Fruit fly (Drosophila melanogaster) whole organism, wandering third instar larva: Measurements from ENCODE around the gene t-cup.
A peak's percentile ranks its signal among the peaks of the same experiment; 100 is the strongest.

Source experiments
- Abd-B ChIP-seq: fragments of >200 bp; optimal IDR thresholded peaks from 2 replicates; lab custom pipeline; 2017; ENCODE audit warnings: missing biosample characterization, missing genetic modification characterization
- CG9705 ChIP-seq: fragments of 200-800 bp; sonication (Bioruptor generic); optimal IDR thresholded peaks from 2 replicates; lab custom pipeline; 2018; ENCODE audit warnings: missing biosample characterization, mild to moderate bottlenecking, missing genetic modification characterization
- CrebA ChIP-seq: fragments of 200-800 bp; sonication (Bioruptor generic); optimal IDR thresholded peaks from 2 replicates; lab custom pipeline; 2016; ENCODE audit warnings: missing biosample characterization, mild to moderate bottlenecking, missing genetic modification characterization, borderline replicate concordance
- Dfd ChIP-seq: fragments of >200 bp; optimal IDR thresholded peaks from 2 replicates; lab custom pipeline; 2017; ENCODE audit warnings: missing biosample characterization, missing genetic modification characterization
- Dif ChIP-seq: fragments of 200-275, 200-300 bp; sonication (Bioruptor generic); optimal IDR thresholded peaks from 2 replicates; lab custom pipeline; 2018; ENCODE audit warnings: missing biosample characterization, missing genetic modification characterization; ENCODE audit not compliant: partially characterized antibody
- GATAd ChIP-seq: sonication (Bioruptor generic); optimal IDR thresholded peaks from 2 replicates; lab custom pipeline; 2016; ENCODE audit warnings: missing biosample characterization, missing genetic modification characterization
- HLH106 ChIP-seq: fragments of 200-800 bp; optimal IDR thresholded peaks from 3 replicates; lab custom pipeline; 2019; ENCODE audit warnings: missing biosample characterization, mild to moderate bottlenecking, missing genetic modification characterization, moderate library complexity
- Hnf4 ChIP-seq: fragments of 200-800 bp; sonication (Bioruptor generic); optimal IDR thresholded peaks from 2 replicates; lab custom pipeline; 2016; ENCODE audit warnings: missing biosample characterization, mild to moderate bottlenecking, missing genetic modification characterization
- Hr78 ChIP-seq: fragments of >200 bp; optimal IDR thresholded peaks from 2 replicates; lab custom pipeline; 2017; ENCODE audit warnings: missing biosample characterization, missing genetic modification characterization
- Hr83 ChIP-seq: fragments of 200-300 bp; sonication (Bioruptor generic); optimal IDR thresholded peaks from 2 replicates; lab custom pipeline; 2016; ENCODE audit warnings: missing biosample characterization, mild to moderate bottlenecking, missing genetic modification characterization, moderate library complexity; ENCODE audit not compliant: poor library complexity, severe bottlenecking
- Jra ChIP-seq: sonication (Bioruptor generic); optimal IDR thresholded peaks from 2 replicates; lab custom pipeline; 2016; ENCODE audit warnings: missing biosample characterization, missing genetic modification characterization
- Mio ChIP-seq: sonication (Bioruptor generic); optimal IDR thresholded peaks from 2 replicates; lab custom pipeline; 2016; ENCODE audit warnings: missing biosample characterization, missing genetic modification characterization
- Myc ChIP-seq: fragments of >200 bp; optimal IDR thresholded peaks from 2 replicates; lab custom pipeline; 2017
- N ChIP-seq: fragments of >200 bp; optimal IDR thresholded peaks from 2 replicates; lab custom pipeline; 2018; ENCODE audit warnings: missing biosample characterization, missing external identifiers, missing genetic modification characterization
- OdsH ChIP-seq: fragments of 200-800 bp; sonication (Bioruptor generic); optimal IDR thresholded peaks from 2 replicates; lab custom pipeline; 2016; ENCODE audit warnings: missing biosample characterization, mild to moderate bottlenecking, missing genetic modification characterization
- Rel ChIP-seq, 2 experiments: fragments of 200-800 bp; sonication (Bioruptor generic) in 1 of 2; optimal IDR thresholded peaks; 2 replicates in 1 of 2; 3 replicates in 1 of 2; lab custom pipeline; 2016 to 2019; ENCODE audit warnings: mild to moderate bottlenecking in 2 of 2, missing biosample characterization in 2 of 2, missing genetic modification characterization in 2 of 2, moderate library complexity in 1 of 2
- Sp1 ChIP-seq: fragments of 200-800 bp; sonication (Bioruptor generic); optimal IDR thresholded peaks from 3 replicates; lab custom pipeline; 2019; ENCODE audit warnings: missing biosample characterization, mild to moderate bottlenecking, missing genetic modification characterization, moderate library complexity
- Vsx2 ChIP-seq: fragments of 200-300, 225-300 bp; sonication (Bioruptor generic); optimal IDR thresholded peaks from 2 replicates; lab custom pipeline; 2018; ENCODE audit warnings: missing biosample characterization, missing genetic modification characterization; ENCODE audit not compliant: partially characterized antibody
- br ChIP-seq: fragments of 200-800 bp; sonication (Bioruptor generic); optimal IDR thresholded peaks from 2 replicates; lab custom pipeline; 2016; ENCODE audit warnings: missing biosample characterization, missing genetic modification characterization
- dl ChIP-seq, 2 experiments: fragments of 175-275, 200-275 bp in 1 of 2; fragments of 200-275 bp in 1 of 2; sonication (Bioruptor generic); optimal IDR thresholded peaks; lab custom pipeline; 2018; ENCODE audit warnings: mild to moderate bottlenecking in 2 of 2, missing biosample characterization in 2 of 2, missing genetic modification characterization in 2 of 2, moderate library complexity in 2 of 2; ENCODE audit not compliant: partially characterized antibody in 2 of 2, insufficient read depth in 1 of 2
- dmrt93B ChIP-seq: fragments of 200-800 bp; sonication (Bioruptor generic); optimal IDR thresholded peaks from 2 replicates; lab custom pipeline; 2018; ENCODE audit warnings: missing biosample characterization, mild to moderate bottlenecking, missing genetic modification characterization
- dsf ChIP-seq: sonication (Bioruptor generic); optimal IDR thresholded peaks from 2 replicates; lab custom pipeline; 2016; ENCODE audit warnings: missing biosample characterization, missing genetic modification characterization, borderline replicate concordance
- foxo ChIP-seq, 2 experiments: fragments of 200-800 bp; sonication (Bioruptor generic); optimal IDR thresholded peaks; 2 replicates in 1 of 2; 3 replicates in 1 of 2; lab custom pipeline; 2016 to 2017; ENCODE audit warnings: missing biosample characterization in 2 of 2, missing genetic modification characterization in 2 of 2
- fru ChIP-seq: fragments of 200-800 bp; sonication (Bioruptor generic); optimal IDR thresholded peaks from 3 replicates; lab custom pipeline; 2016; ENCODE audit warnings: missing biosample characterization, mild to moderate bottlenecking, missing genetic modification characterization
- h ChIP-seq: fragments of 200-800 bp; sonication (Bioruptor generic); optimal IDR thresholded peaks from 3 replicates; lab custom pipeline; 2016; ENCODE audit warnings: missing biosample characterization, mild to moderate bottlenecking, missing genetic modification characterization
- jim ChIP-seq: fragments of 175-275, 200-325 bp; sonication (Bioruptor generic); optimal IDR thresholded peaks from 2 replicates; lab custom pipeline; 2016; ENCODE audit warnings: missing biosample characterization, mild to moderate bottlenecking, missing genetic modification characterization
- lola ChIP-seq: fragments of >200 bp; optimal IDR thresholded peaks from 2 replicates; lab custom pipeline; 2017; ENCODE audit warnings: missing biosample characterization, missing genetic modification characterization
- pan ChIP-seq: fragments of >200 bp; optimal IDR thresholded peaks from 2 replicates; lab custom pipeline; 2017
- psq ChIP-seq: fragments of 200-800 bp; sonication (Bioruptor generic); optimal IDR thresholded peaks from 3 replicates; lab custom pipeline; 2017; ENCODE audit warnings: missing biosample characterization, mild to moderate bottlenecking, missing genetic modification characterization, moderate library complexity
- rgr ChIP-seq: fragments of 200-800 bp; sonication (Bioruptor generic); optimal IDR thresholded peaks from 3 replicates; lab custom pipeline; 2016; ENCODE audit warnings: missing biosample characterization, mild to moderate bottlenecking, missing genetic modification characterization
- sage ChIP-seq: fragments of 200-800 bp; sonication (Bioruptor generic); optimal IDR thresholded peaks from 2 replicates; lab custom pipeline; 2016; ENCODE audit warnings: missing biosample characterization, mild to moderate bottlenecking, missing genetic modification characterization
- sv ChIP-seq: fragments of 200-800 bp; sonication (Bioruptor generic); optimal IDR thresholded peaks from 3 replicates; lab custom pipeline; 2016; ENCODE audit warnings: missing biosample characterization, missing genetic modification characterization
- tai ChIP-seq: sonication (Bioruptor generic); optimal IDR thresholded peaks from 2 replicates; lab custom pipeline; 2016; ENCODE audit warnings: missing biosample characterization, missing genetic modification characterization
- usp ChIP-seq: fragments of >200 bp; optimal IDR thresholded peaks from 2 replicates; lab custom pipeline; 2017; ENCODE audit warnings: missing biosample characterization, missing genetic modification characterization
- woc ChIP-seq: sonication (Bioruptor generic); optimal IDR thresholded peaks from 2 replicates; lab custom pipeline; 2016; ENCODE audit warnings: missing biosample characterization, mild to moderate bottlenecking, missing genetic modification characterization

The t-cup gene

dm6 chr2L:12512520-12512919 lies 15.4 kb upstream of the t-cup start:
- TF ChIP-seq Dif (GFP tag; lab: Kevin White, UChicago) (no peak), sage (GFP tag; lab: Kevin White, UChicago) (no peak), CrebA (no peak), usp (no peak), Hr78 (GFP tag; lab: Kevin White, UChicago) (no peak), dsf (no peak), fru (GFP tag; lab: Kevin White, UChicago) (no peak), pan (no peak), jim (GFP tag; lab: Kevin White, UChicago) (no peak), Myc (lab: Kevin White, UChicago) (no peak), h (no peak), br (GFP tag; lab: Kevin White, UChicago) (no peak)

dm6 chr2L:12509458-12509857 lies 12.3 kb upstream of the t-cup start:
- TF ChIP-seq Abd-B (GFP tag; lab: Kevin White, UChicago): no peak
- no peak for TF ChIP-seq usp
- TF ChIP-seq Mio (GFP tag; lab: Kevin White, UChicago): no peak
- TF ChIP-seq psq: no peak
- no peak for TF ChIP-seq lola (GFP tag; lab: Kevin White, UChicago)
- no peak for TF ChIP-seq Dfd (GFP tag; lab: Kevin White, UChicago)
- no peak for TF ChIP-seq N
- no peak for TF ChIP-seq foxo (GFP tag; optimal IDR thresholded peaks at IDR 0.05; lab: Kevin White, UChicago)
- TF ChIP-seq fru (GFP tag; lab: Kevin White, UChicago): no peak
- no peak for TF ChIP-seq h
- no peak for TF ChIP-seq sv (GFP tag; lab: Kevin White, UChicago)
- no peak for TF ChIP-seq Dif (GFP tag; lab: Kevin White, UChicago)
- TF ChIP-seq dl (GFP tag; optimal IDR thresholded peaks at IDR 0.05; lab: Kevin White, UChicago; ENCODE audit: insufficient read depth in 1 of 2, partially characterized antibody in 2 of 2): no peak
- no peak for TF ChIP-seq dsf
- no peak for TF ChIP-seq dmrt93B (GFP tag; lab: Kevin White, UChicago)

dm6 chr2L:12508678-12509077 lies 11.5 kb upstream of the t-cup start:
- TF ChIP-seq Hr78 (GFP tag; lab: Kevin White, UChicago): no peak
- TF ChIP-seq dmrt93B (GFP tag; lab: Kevin White, UChicago): no peak
- no peak for TF ChIP-seq foxo (GFP tag; optimal IDR thresholded peaks at IDR 0.05; lab: Kevin White, UChicago)
- TF ChIP-seq Sp1 (GFP tag; lab: Kevin White, UChicago): peak; percentile 33
- TF ChIP-seq usp: no peak

- no peak for TF ChIP-seq foxo (GFP tag; optimal IDR thresholded peaks at IDR 0.05; lab: Kevin White, UChicago)
- TF ChIP-seq CG9705: no peak
- TF ChIP-seq Rel (GFP tag; optimal IDR thresholded peaks at IDR 0.05; lab: Kevin White, UChicago): no peak
- TF ChIP-seq Rel (tag; optimal IDR thresholded peaks at IDR 0.05; lab: Kevin White, UChicago): no peak
- no peak for TF ChIP-seq GATAd (GFP tag; lab: Kevin White, UChicago)
- no peak for TF ChIP-seq Sp1 (GFP tag; lab: Kevin White, UChicago)
- TF ChIP-seq dsf: no peak
- peak; percentile 36 for TF ChIP-seq OdsH (GFP tag; lab: Kevin White, UChicago)
- no peak for TF ChIP-seq Hr83 (GFP tag; lab: Kevin White, UChicago)
- TF ChIP-seq fru (GFP tag; lab: Kevin White, UChicago): peak; percentile 19
- no peak for TF ChIP-seq Myc (lab: Kevin White, UChicago)
These were observed 11.0 kb upstream of the t-cup start for dm6 chr2L:12508054-12508577.

dm6 chr2L:12507338-12508053 lies 10.4 kb upstream of the t-cup start, which contains the start of gene CG43051:
TSS of gene CG43051 (plus strand) at chr2L:12507939.
- peak; percentile 97 for TF ChIP-seq Dif (GFP tag; lab: Kevin White, UChicago)
- TF ChIP-seq N: no peak
- no peak for TF ChIP-seq GATAd (GFP tag; lab: Kevin White, UChicago)
- TF ChIP-seq Vsx2 (GFP tag; lab: Kevin White, UChicago): peak; percentile 89
- no peak for TF ChIP-seq Myc (lab: Kevin White, UChicago)
- peak; percentile 60 for TF ChIP-seq h
- peak; percentile 77 for TF ChIP-seq Hr83 (GFP tag; lab: Kevin White, UChicago)
- no peak for TF ChIP-seq CG9705
- peak; percentile 28 for TF ChIP-seq Rel (GFP tag; optimal IDR thresholded peaks at IDR 0.05; lab: Kevin White, UChicago)
- peak; percentile 71 for TF ChIP-seq Rel (tag; optimal IDR thresholded peaks at IDR 0.05; lab: Kevin White, UChicago)
- TF ChIP-seq dmrt93B (GFP tag; lab: Kevin White, UChicago): no peak
- TF ChIP-seq pan: no peak
- peak; percentile 18 for TF ChIP-seq br (GFP tag; lab: Kevin White, UChicago)
- TF ChIP-seq Jra (GFP tag; lab: Kevin White, UChicago): peak; percentile 50
- TF ChIP-seq HLH106 (tag; lab: Kevin White, UChicago): no peak
- TF ChIP-seq sv (GFP tag; lab: Kevin White, UChicago): no peak
- no peak for TF ChIP-seq usp
- peak; percentile 58 for TF ChIP-seq dsf
- TF ChIP-seq Hnf4: peak; percentile 48
- no peak for TF ChIP-seq Dfd (GFP tag; lab: Kevin White, UChicago)
- TF ChIP-seq lola (GFP tag; lab: Kevin White, UChicago): no peak
- no peak for TF ChIP-seq tai (GFP tag; lab: Kevin White, UChicago)
- peak; percentile 61 for TF ChIP-seq rgr
- TF ChIP-seq Hr78 (GFP tag; lab: Kevin White, UChicago): no peak
- no peak for TF ChIP-seq woc (GFP tag; lab: Kevin White, UChicago)
- peak; percentile 75 for TF ChIP-seq fru (GFP tag; lab: Kevin White, UChicago)
- TF ChIP-seq psq: peak; percentile 51
- peak; percentile 60 for TF ChIP-seq OdsH (GFP tag; lab: Kevin White, UChicago)
- no peak for TF ChIP-seq Mio (GFP tag; lab: Kevin White, UChicago)
- peak; percentile 62 for TF ChIP-seq sage (GFP tag; lab: Kevin White, UChicago)
